Fruit fly (Drosophila melanogaster): ENCODE data around the gene Qsox2.

DNA sequence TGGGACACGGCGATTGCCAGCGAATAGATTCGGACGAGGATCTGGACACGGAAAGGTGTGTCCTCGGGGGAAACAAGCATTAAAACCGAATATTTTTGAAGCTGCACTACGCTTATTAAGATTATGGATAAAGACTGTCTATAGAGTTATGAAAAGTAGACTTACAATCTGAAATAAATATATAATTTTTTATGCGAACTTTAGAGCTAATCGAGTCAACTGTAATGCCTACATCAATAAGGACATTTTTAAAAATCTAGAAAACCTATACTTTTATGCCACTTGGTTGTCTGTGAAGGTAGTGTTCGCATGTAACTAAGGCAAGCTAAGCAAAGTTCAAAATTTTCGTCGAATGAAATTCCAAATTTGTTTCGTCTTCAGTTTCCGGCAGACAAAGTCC, 40.1 kb upstream of the Qsox2 start, which contains the start of gene CG31178:
- TF ChIP-seq kay (GFP tag; ENCODE audit: borderline replicate concordance): peak; percentile 34
- no peak for TF ChIP-seq CG11617 (GFP tag; optimal IDR thresholded peaks at IDR 0.05)
- TF ChIP-seq cic (GFP tag; optimal IDR thresholded peaks at IDR 0.05): no peak
- no peak for TF ChIP-seq Crg-1 (GFP tag; optimal IDR thresholded peaks at IDR 0.05)
- TF ChIP-seq CG14711 (tag; optimal IDR thresholded peaks at IDR 0.05): no peak
- no peak for TF ChIP-seq Hr96 (GFP tag; optimal IDR thresholded peaks at IDR 0.05)
- no peak for TF ChIP-seq CG5204 (GFP tag; optimal IDR thresholded peaks at IDR 0.05)
- TF ChIP-seq toe (GFP tag; optimal IDR thresholded peaks at IDR 0.05): no peak
- TF ChIP-seq CG12768 (GFP tag; optimal IDR thresholded peaks at IDR 0.05): no peak
- no peak for TF ChIP-seq pad (GFP tag; optimal IDR thresholded peaks at IDR 0.05)
- TF ChIP-seq cnc (optimal IDR thresholded peaks at IDR 0.05): no peak
- TF ChIP-seq CG33017 (tag; optimal IDR thresholded peaks at IDR 0.05): no peak
- no peak for TF ChIP-seq bab1 (GFP tag; optimal IDR thresholded peaks at IDR 0.05)

Data from whole organism, adult.